Fruit fly (Drosophila melanogaster) whole organism, embryonic: ENCODE results near the gene CG45488.

ENCODE experiments used
- Antp ChIP-seq: fragments of 200-800 bp; sonication (Bioruptor generic); optimal IDR thresholded peaks from 3 replicates; lab custom pipeline; 2016; ENCODE audit warnings: missing biosample characterization, missing genetic modification characterization
- Awh ChIP-seq: fragments of 200-800 bp; sonication (Bioruptor generic); IDR thresholded peaks from 2 replicates; pipeline ENCODE4, ENCODE4 v1.3.6; 2022; ENCODE audit warnings: missing biosample characterization, missing genetic modification characterization
- BtbVII ChIP-seq: fragments of 200-800 bp; sonication (Bioruptor generic); optimal IDR thresholded peaks from 3 replicates; lab custom pipeline; 2017; ENCODE audit warnings: missing biosample characterization, mild to moderate bottlenecking, missing genetic modification characterization
- CG1024 ChIP-seq: fragments of 200-800 bp; sonication (Bioruptor generic); IDR thresholded peaks from 2 replicates; pipeline ENCODE4 v1.3.6; 2022; ENCODE audit warnings: missing biosample characterization, missing genetic modification characterization
- CG10267 ChIP-seq: fragments of 200-800 bp; sonication (Bioruptor generic); optimal IDR thresholded peaks from 2 replicates; lab custom pipeline; 2018; ENCODE audit warnings: missing biosample characterization, mild to moderate bottlenecking, missing genetic modification characterization, moderate library complexity
- CG10431 ChIP-seq: fragments of 200-800 bp; sonication (Bioruptor generic); optimal IDR thresholded peaks from 3 replicates; lab custom pipeline; 2018; ENCODE audit warnings: missing biosample characterization, mild to moderate bottlenecking, missing genetic modification characterization
- CG10543 ChIP-seq: fragments of 200-800 bp; sonication (Bioruptor generic); optimal IDR thresholded peaks from 3 replicates; lab custom pipeline; 2017; ENCODE audit warnings: missing biosample characterization, mild to moderate bottlenecking, missing genetic modification characterization, moderate library complexity
- CG11085 ChIP-seq: fragments of 200-800 bp; sonication (Bioruptor generic); IDR thresholded peaks from 2 replicates; pipeline ENCODE4 v1.3.6; 2022; ENCODE audit warnings: missing biosample characterization, missing genetic modification characterization
- CG11398 ChIP-seq: fragments of 200-800 bp; sonication (Bioruptor generic); optimal IDR thresholded peaks from 2 replicates; lab custom pipeline; 2016; ENCODE audit warnings: missing biosample characterization, missing genetic modification characterization
- CG11723 ChIP-seq: fragments of 200-800 bp; sonication (Bioruptor generic); optimal IDR thresholded peaks from 2 replicates; lab custom pipeline; 2017; ENCODE audit warnings: missing biosample characterization, mild to moderate bottlenecking, missing genetic modification characterization
- CG12391 ChIP-seq: fragments of 200-800 bp; sonication (Bioruptor generic); optimal IDR thresholded peaks from 3 replicates; lab custom pipeline; 2018; ENCODE audit warnings: missing biosample characterization, mild to moderate bottlenecking, missing genetic modification characterization, moderate library complexity
- CG1602 ChIP-seq: fragments of 200-800 bp; sonication (Bioruptor generic); optimal IDR thresholded peaks from 3 replicates; lab custom pipeline; 2016; ENCODE audit warnings: missing biosample characterization, missing genetic modification characterization
- CG1647 ChIP-seq: fragments of 200-800 bp; sonication (Bioruptor generic); optimal IDR thresholded peaks from 3 replicates; lab custom pipeline; 2016; ENCODE audit warnings: missing biosample characterization, missing genetic modification characterization
- CG16863 ChIP-seq: fragments of 200-800 bp; sonication (Bioruptor generic); optimal IDR thresholded peaks from 3 replicates; lab custom pipeline; 2016; ENCODE audit warnings: missing biosample characterization, missing genetic modification characterization
- CG17186 ChIP-seq: fragments of 200-800 bp; sonication (Bioruptor generic); optimal IDR thresholded peaks from 3 replicates; lab custom pipeline; 2017; ENCODE audit warnings: missing biosample characterization, missing genetic modification reagents, missing genetic modification characterization
- CG17568 ChIP-seq: fragments of 200-800 bp; sonication (Bioruptor generic); optimal IDR thresholded peaks from 2 replicates; lab custom pipeline; 2018; ENCODE audit warnings: missing biosample characterization, mild to moderate bottlenecking, missing genetic modification characterization, moderate library complexity
- CG2889 ChIP-seq: fragments of 200-800 bp; sonication (Bioruptor generic); IDR thresholded peaks from 3 replicates; pipeline ENCODE4 v1.3.6; 2022; ENCODE audit warnings: missing biosample characterization, missing genetic modification characterization
- CG31224 ChIP-seq: fragments of 200-800 bp; sonication (Bioruptor generic); IDR thresholded peaks from 2 replicates; pipeline ENCODE4 v1.3.6; 2022; ENCODE audit warnings: missing biosample characterization, missing genetic modification characterization
- CG31441 ChIP-seq: fragments of 200-800 bp; sonication (Bioruptor generic); IDR thresholded peaks from 2 replicates; pipeline ENCODE4 v1.3.6; 2022; ENCODE audit warnings: missing biosample characterization, missing genetic modification characterization
- CG34422 ChIP-seq: fragments of 200-800 bp; sonication (Bioruptor generic); IDR thresholded peaks from 3 replicates; pipeline ENCODE4 v1.3.6; 2022; ENCODE audit warnings: missing biosample characterization, missing genetic modification characterization
- CG4424 ChIP-seq: fragments of 200-800 bp; sonication (Bioruptor generic); optimal IDR thresholded peaks from 3 replicates; lab custom pipeline; 2016; ENCODE audit warnings: missing biosample characterization, missing genetic modification characterization
- CG4730 ChIP-seq: fragments of 200-800 bp; sonication (Bioruptor generic); IDR thresholded peaks from 2 replicates; pipeline ENCODE4 v1.3.6; 2022; ENCODE audit warnings: missing biosample characterization, missing genetic modification characterization
- CG6765 ChIP-seq: fragments of 200-800 bp; sonication (Bioruptor generic); optimal IDR thresholded peaks from 3 replicates; lab custom pipeline; 2017; ENCODE audit warnings: missing biosample characterization, mild to moderate bottlenecking, missing genetic modification characterization
- CG6813 ChIP-seq: fragments of 200-800 bp; sonication (Bioruptor generic); optimal IDR thresholded peaks from 2 replicates; lab custom pipeline; 2017; ENCODE audit warnings: missing biosample characterization, missing genetic modification characterization, mild to moderate bottlenecking, moderate library complexity, missing genetic modification reagents
- CG7745 ChIP-seq: fragments of 200-800 bp; sonication (Bioruptor generic); optimal IDR thresholded peaks from 2 replicates; lab custom pipeline; 2018; ENCODE audit warnings: missing biosample characterization, mild to moderate bottlenecking, missing genetic modification characterization, moderate library complexity
- CG7963 ChIP-seq: fragments of 200-800 bp; sonication (Bioruptor generic); IDR thresholded peaks from 3 replicates; pipeline ENCODE4 v1.3.6; 2022; ENCODE audit warnings: missing biosample characterization, missing genetic modification characterization; ENCODE audit not compliant: partially characterized antibody
- CTCF ChIP-seq: fragments of 200-800 bp; sonication (Bioruptor generic); optimal IDR thresholded peaks from 2 replicates; lab custom pipeline; 2017; ENCODE audit warnings: missing biosample characterization, mild to moderate bottlenecking, missing genetic modification characterization, moderate library complexity
- Eip74EF ChIP-seq, 2 experiments: fragments of 200-800 bp in 1 of 2; fragments of >200 bp in 1 of 2; sonication (Bioruptor generic) in 1 of 2; optimal IDR thresholded peaks; 2 replicates each; lab custom pipeline; 2017 to 2019; ENCODE audit warnings: missing biosample characterization in 2 of 2, missing genetic modification characterization in 2 of 2, mild to moderate bottlenecking in 1 of 2, moderate library complexity in 1 of 2
- Gsc ChIP-seq: fragments of 200-800 bp; sonication (Bioruptor generic); IDR thresholded peaks from 2 replicates; pipeline ENCODE4 v1.3.6; 2022; ENCODE audit warnings: missing biosample characterization, missing genetic modification characterization
- Gug ChIP-seq: fragments of 200-800 bp; sonication (Bioruptor generic); IDR thresholded peaks from 4 replicates; pipeline ENCODE4 v1.3.6; 2022; ENCODE audit warnings: missing biosample characterization, missing genetic modification characterization
- Hsf ChIP-seq: fragments of 200-800 bp; sonication (Bioruptor generic); optimal IDR thresholded peaks from 3 replicates; lab custom pipeline; 2016; ENCODE audit warnings: missing biosample characterization, missing genetic modification characterization
- NC2β ChIP-seq: fragments of 200-800 bp; sonication (Bioruptor generic); optimal IDR thresholded peaks from 2 replicates; lab custom pipeline; 2016; ENCODE audit warnings: missing biosample characterization, missing genetic modification characterization
- Nf-YB ChIP-seq: fragments of 200-800 bp; sonication (Bioruptor generic); optimal IDR thresholded peaks from 3 replicates; lab custom pipeline; 2019; ENCODE audit warnings: missing biosample characterization, mild to moderate bottlenecking, missing genetic modification characterization, moderate library complexity
- Sin3A ChIP-seq: fragments of >200 bp; optimal IDR thresholded peaks from 2 replicates; lab custom pipeline; 2018
- ac ChIP-seq: fragments of 200-800 bp; sonication (Bioruptor generic); optimal IDR thresholded peaks from 3 replicates; lab custom pipeline; 2017; ENCODE audit warnings: missing biosample characterization, mild to moderate bottlenecking, missing genetic modification characterization
- az2 ChIP-seq: fragments of 200-800 bp; sonication (Bioruptor generic); optimal IDR thresholded peaks from 3 replicates; lab custom pipeline; 2016; ENCODE audit warnings: missing biosample characterization, missing genetic modification characterization
- chm ChIP-seq: fragments of 200-800 bp; sonication (Bioruptor generic); IDR thresholded peaks from 2 replicates; pipeline ENCODE4 v1.3.6; 2022; ENCODE audit warnings: missing biosample characterization, missing genetic modification characterization
- dmrt11E ChIP-seq: fragments of 200-800 bp; sonication (Bioruptor generic); optimal IDR thresholded peaks from 3 replicates; lab custom pipeline; 2018; ENCODE audit warnings: missing biosample characterization, mild to moderate bottlenecking, missing genetic modification characterization, moderate library complexity
- dmrt99B ChIP-seq: fragments of 200-800 bp; sonication (Bioruptor generic); optimal IDR thresholded peaks from 2 replicates; lab custom pipeline; 2018; ENCODE audit warnings: missing biosample characterization, mild to moderate bottlenecking, missing genetic modification characterization, moderate library complexity
- eyg ChIP-seq: fragments of 200-800 bp; sonication (Bioruptor generic); optimal IDR thresholded peaks from 3 replicates; lab custom pipeline; 2016; ENCODE audit warnings: missing biosample characterization, missing genetic modification characterization
- gcm ChIP-seq: fragments of 200-800 bp; sonication (Bioruptor generic); optimal IDR thresholded peaks from 2 replicates; lab custom pipeline; 2019; ENCODE audit warnings: missing biosample characterization, mild to moderate bottlenecking, missing genetic modification characterization, moderate library complexity
- gsb-n ChIP-seq: fragments of 200-800 bp; sonication (Bioruptor generic); optimal IDR thresholded peaks from 3 replicates; lab custom pipeline; 2018; ENCODE audit warnings: missing biosample characterization, mild to moderate bottlenecking, missing genetic modification characterization
- hth ChIP-seq: fragments of >200 bp; optimal IDR thresholded peaks from 2 replicates; lab custom pipeline; 2017; ENCODE audit warnings: inconsistent platforms
- lmd ChIP-seq: fragments of 200-800 bp; sonication (Bioruptor generic); IDR thresholded peaks from 2 replicates; pipeline ENCODE4 v1.3.6; 2022; ENCODE audit warnings: missing biosample characterization, missing genetic modification characterization
- lola ChIP-seq, 3 experiments: fragments of >200 bp in 2 of 3; fragments of 200-800 bp in 1 of 3; sonication (Bioruptor generic) in 1 of 3; optimal IDR thresholded peaks; 2 replicates each; lab custom pipeline; 2017 to 2019; ENCODE audit warnings: missing biosample characterization in 3 of 3, missing genetic modification characterization in 3 of 3, mild to moderate bottlenecking in 1 of 3, moderate library complexity in 1 of 3
- nau ChIP-seq: fragments of 200-800 bp; sonication (Bioruptor generic); optimal IDR thresholded peaks from 3 replicates; lab custom pipeline; 2017; ENCODE audit warnings: missing biosample characterization, mild to moderate bottlenecking, missing genetic modification characterization, missing genetic modification reagents
- pnt ChIP-seq: fragments of 200-800 bp; sonication (Bioruptor generic); optimal IDR thresholded peaks from 3 replicates; lab custom pipeline; 2016; ENCODE audit warnings: missing biosample characterization, missing genetic modification characterization
- sd ChIP-seq: fragments of 200-800 bp; sonication (Bioruptor generic); optimal IDR thresholded peaks from 3 replicates; lab custom pipeline; 2018; ENCODE audit warnings: missing biosample characterization, mild to moderate bottlenecking, missing genetic modification characterization, moderate library complexity
- stc ChIP-seq: fragments of 200-800 bp; sonication (Bioruptor generic); IDR thresholded peaks from 2 replicates; pipeline ENCODE4 v1.3.6; 2022; ENCODE audit warnings: missing biosample characterization, missing genetic modification characterization
- wdn ChIP-seq: fragments of 200-800 bp; sonication (Bioruptor generic); IDR thresholded peaks from 2 replicates; pipeline ENCODE4 v1.3.6; 2022; ENCODE audit warnings: missing biosample characterization, missing genetic modification characterization
- zen2 ChIP-seq: fragments of 200-800 bp; sonication (Bioruptor generic); IDR thresholded peaks from 3 replicates; pipeline ENCODE4 v1.3.6; 2022; ENCODE audit warnings: missing biosample characterization, missing genetic modification characterization; ENCODE audit not compliant: partially characterized antibody

Gene CG45488

dm6 chrX:19889128-19889756, 31.0 kb downstream of the CG45488 start (continued):
- TF ChIP-seq CG2889 (peak; percentile 75), CG1602 (GFP tag; lab: Kevin White, UChicago) (peak; percentile 80), sd (tag; lab: Kevin White, UChicago) (peak; percentile 89), CG16863 (GFP tag; lab: Kevin White, UChicago) (peak; percentile 81), stc (GFP tag; lab: Robert Waterston, UW) (peak; percentile 71), CG17186 (GFP tag; lab: Kevin White, UChicago) (peak; percentile 23), CG4730 (peak; percentile 73), wdn (GFP tag; lab: Robert Waterston, UW) (peak; percentile 75), zen2 (GFP tag; lab: Robert Waterston, UW) (no peak), CG6813 (GFP tag; lab: Kevin White, UChicago) (peak; percentile 79), CG7745 (tag; lab: Kevin White, UChicago) (no peak), CG1024 (GFP tag; lab: Robert Waterston, UW) (peak; percentile 65; the same call in 1 of the 2 replicates), CG10431 (GFP tag; lab: Kevin White, UChicago) (no peak), Hsf (GFP tag; lab: Kevin White, UChicago) (peak; percentile 89), az2 (GFP tag; lab: Kevin White, UChicago) (peak; percentile 85), pnt (GFP tag; lab: Kevin White, UChicago) (peak; percentile 91), lmd (GFP tag; lab: Robert Waterston, UW) (peak; percentile 83), dmrt11E (tag; lab: Kevin White, UChicago) (peak; percentile 92), Eip74EF (GFP tag; optimal IDR thresholded peaks at IDR 0.05; lab: Kevin White, UChicago) (peak in 1 of 2 experiments; percentile 16), eyg (GFP tag; lab: Kevin White, UChicago) (peak; percentile 64), gsb-n (tag; lab: Kevin White, UChicago) (peak; percentile 81), CG34422 (GFP tag; lab: Robert Waterston, UW) (peak; percentile 89), CG31441 (GFP tag; lab: Robert Waterston, UW) (peak; percentile 84), CG31224 (GFP tag; lab: Robert Waterston, UW) (peak; percentile 73), CTCF (GFP tag; lab: Kevin White, UChicago) (no peak), CG1647 (GFP tag; lab: Kevin White, UChicago) (peak; percentile 74), Awh (peak; percentile 79), NC2β (GFP tag; lab: Kevin White, UChicago) (peak; percentile 87), Antp (peak; percentile 95), chm (GFP tag; lab: Robert Waterston, UW) (peak; percentile 82), hth (lab: Kevin White, UChicago) (no peak), Sin3A (no peak), lola (GFP tag; optimal IDR thresholded peaks at IDR 0.05; lab: Kevin White, UChicago) (peak in 1 of 3 experiments; percentile 85), CG17568 (GFP tag; lab: Kevin White, UChicago) (peak; percentile 76), CG7963 (GFP tag; lab: Robert Waterston, UW) (no peak), CG10267 (peak; percentile 80), Gsc (no peak; the same call in 1 of the 2 replicates), CG10543 (GFP tag; lab: Kevin White, UChicago) (peak; percentile 18), Nf-YB (peak; percentile 71), CG11723 (GFP tag; lab: Kevin White, UChicago) (peak; percentile 46), CG11085 (GFP tag; lab: Robert Waterston, UW) (peak; percentile 72), dmrt99B (tag; lab: Kevin White, UChicago) (peak; percentile 87), ac (GFP tag; lab: Kevin White, UChicago) (peak; percentile 76), CG12391 (tag; lab: Kevin White, UChicago) (peak; percentile 88), nau (GFP tag; lab: Kevin White, UChicago) (peak; percentile 48), BtbVII (GFP tag; lab: Kevin White, UChicago) (peak; percentile 71), CG4424 (peak; percentile 81), CG6765 (GFP tag; lab: Kevin White, UChicago) (peak; percentile 40), Gug (GFP tag; lab: Robert Waterston, UW) (peak; percentile 82), gcm (peak; percentile 65), CG11398 (peak; percentile 83)
